Worm (Caenorhabditis elegans): ENCODE results near the gene sucl-1.

ce11 chrX:14759549-14759948 lies 5.7 kb downstream of the sucl-1 start:
- no peak for TF ChIP-seq unc-62 (GFP tag; optimal IDR thresholded peaks at IDR 0.05)
- TF ChIP-seq ceh-16 (tag; optimal IDR thresholded peaks at IDR 0.05): no peak
- TF ChIP-seq elt-2 (tag; optimal IDR thresholded peaks at IDR 0.05): no peak
- TF ChIP-seq aly-2 (tag; optimal IDR thresholded peaks at IDR 0.05): no peak
- no peak for TF ChIP-seq sea-2 (GFP tag; optimal IDR thresholded peaks at IDR 0.05)
- TF ChIP-seq lsy-12 (tag; optimal IDR thresholded peaks at IDR 0.05): no peak
- TF ChIP-seq nhr-77 (tag; optimal IDR thresholded peaks at IDR 0.05): no peak
- TF ChIP-seq ztf-11 (tag; optimal IDR thresholded peaks at IDR 0.05): no peak
- TF ChIP-seq nhr-11 (tag; optimal IDR thresholded peaks at IDR 0.05): no peak
- TF ChIP-seq nhr-28 (tag; optimal IDR thresholded peaks at IDR 0.05): no peak
